Worm (Caenorhabditis elegans) whole organism, L3 larva: ENCODE results near the gene srx-23.

ENCODE experiments used
- ceh-28 ChIP-seq: fragments of 150-350 bp; optimal IDR thresholded peaks from 2 replicates; lab custom pipeline; 2014; ENCODE audit warnings: missing biosample characterization, missing genetic modification reagents, missing genetic modification characterization
- nhr-43 ChIP-seq: sonication (generic microtip); optimal IDR thresholded peaks from 2 replicates; lab custom pipeline; 2016; ENCODE audit warnings: mild to moderate bottlenecking, missing genetic modification characterization, missing compliant biosample characterization; ENCODE audit not compliant: poor library complexity, severe bottlenecking
- nhr-77 ChIP-seq: fragments of 150-350 bp; optimal IDR thresholded peaks from 2 replicates; lab custom pipeline; 2014; ENCODE audit warnings: missing biosample characterization, missing genetic modification characterization

- TF ChIP-seq nhr-43 (peak; percentile 57), nhr-77 (tag; lab: Kevin White, UChicago) (no peak), ceh-28 (tag; lab: Kevin White, UChicago) (no peak)
Measured at ce11 chrV:728822-729493, 46.8 kb downstream of the srx-23 start.
